Fruit fly (Drosophila melanogaster) Kc167 (cell line): ENCODE measurements around the gene CG15373.

Source experiments
- Sin3A ChIP-seq: fragments of >200 bp; optimal IDR thresholded peaks from 2 replicates; lab custom pipeline; 2018; ENCODE audit warnings: missing external identifiers
- h ChIP-seq: fragments of >200 bp; optimal IDR thresholded peaks from 3 replicates; lab custom pipeline; 2018; ENCODE audit warnings: missing external identifiers

DNA sequence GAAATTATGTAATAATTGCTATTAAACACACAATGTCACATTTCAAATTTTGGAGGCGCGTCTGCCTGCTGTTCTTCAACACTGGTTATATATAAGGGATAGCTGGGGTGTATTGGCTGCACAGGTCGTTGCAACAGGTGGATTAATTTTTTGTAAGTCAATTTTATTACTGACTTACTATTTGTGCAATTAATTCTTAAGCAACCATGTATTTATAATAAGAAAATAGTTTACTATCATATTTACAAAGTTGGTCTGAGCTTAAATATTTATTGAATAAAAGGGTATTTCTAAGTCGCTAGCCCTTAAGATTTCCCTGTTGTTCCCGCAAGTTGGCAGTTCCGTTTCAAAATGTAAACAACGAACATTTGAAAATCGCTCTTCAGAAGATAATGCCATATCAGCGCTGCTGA, 49.0 kb downstream of the CG15373 start, which contains the start of gene RhoGAP16F:
- TF ChIP-seq h (lab: Kevin White, UChicago), result no peak
- TF ChIP-seq Sin3A, result no peak
